Worm (Caenorhabditis elegans) whole organism, late embryonic: ENCODE results near the gene ZK688.10.

Experiments
- K09A11.1 ChIP-seq: sonication (generic microtip); optimal IDR thresholded peaks from 2 replicates; lab custom pipeline; 2017; ENCODE audit warnings: antibody characterized with exemption, mild to moderate bottlenecking, missing genetic modification characterization, missing compliant biosample characterization; ENCODE audit not compliant: insufficient read depth
- T23F11.4 ChIP-seq: fragments of 200-800 bp; sonication (Bioruptor generic); optimal IDR thresholded peaks from 2 replicates; lab custom pipeline; 2018; ENCODE audit warnings: mild to moderate bottlenecking, missing genetic modification characterization, missing compliant biosample characterization
- Y22D7AL.16 ChIP-seq: sonication (generic microtip); optimal IDR thresholded peaks from 2 replicates; lab custom pipeline; 2016; ENCODE audit warnings: missing genetic modification characterization, missing compliant biosample characterization
- ahr-1 ChIP-seq: sonication (generic microtip); optimal IDR thresholded peaks from 2 replicates; lab custom pipeline; 2016; ENCODE audit warnings: missing genetic modification characterization, missing compliant biosample characterization
- ceh-14 ChIP-seq: sonication (generic microtip); optimal IDR thresholded peaks from 2 replicates; lab custom pipeline; 2016; ENCODE audit warnings: missing genotype, missing genetic modification characterization, missing compliant biosample characterization
- ceh-19 ChIP-seq: fragments of 200-800 bp; sonication (Bioruptor generic); optimal IDR thresholded peaks from 2 replicates; lab custom pipeline; 2018; ENCODE audit warnings: mild to moderate bottlenecking, missing genetic modification characterization, missing compliant biosample characterization
- ceh-2 ChIP-seq: sonication (generic microtip); optimal IDR thresholded peaks from 2 replicates; lab custom pipeline; 2016; ENCODE audit warnings: missing genotype, missing genetic modification characterization, missing compliant biosample characterization
- ceh-22 ChIP-seq: sonication (generic microtip); optimal IDR thresholded peaks from 2 replicates; lab custom pipeline; 2017; ENCODE audit warnings: missing biosample characterization, missing genetic modification characterization
- ceh-24 ChIP-seq: sonication (generic microtip); optimal IDR thresholded peaks from 2 replicates; lab custom pipeline; 2016; ENCODE audit warnings: mild to moderate bottlenecking, missing genetic modification characterization, missing compliant biosample characterization
- ceh-30 ChIP-seq: fragments of 150-350 bp; optimal IDR thresholded peaks from 2 replicates; lab custom pipeline; 2014; ENCODE audit warnings: missing biosample characterization, missing genetic modification characterization
- ceh-31 ChIP-seq: sonication (generic microtip); optimal IDR thresholded peaks from 2 replicates; lab custom pipeline; 2016; ENCODE audit warnings: missing genetic modification characterization, missing compliant biosample characterization
- che-1 ChIP-seq: sonication (generic microtip); optimal IDR thresholded peaks from 2 replicates; lab custom pipeline; 2016; ENCODE audit warnings: mild to moderate bottlenecking, missing genetic modification characterization, missing compliant biosample characterization
- dve-1 ChIP-seq: sonication (generic microtip); optimal IDR thresholded peaks from 2 replicates; lab custom pipeline; 2017; ENCODE audit warnings: antibody characterized with exemption, mild to moderate bottlenecking, missing genetic modification characterization, missing compliant biosample characterization
- elt-4 ChIP-seq: sonication (generic microtip); optimal IDR thresholded peaks from 2 replicates; lab custom pipeline; 2016; ENCODE audit warnings: missing genetic modification characterization, missing compliant biosample characterization
- ets-4 ChIP-seq: sonication (generic microtip); optimal IDR thresholded peaks from 2 replicates; lab custom pipeline; 2016; ENCODE audit warnings: missing genetic modification characterization, missing compliant biosample characterization
- eyg-1 ChIP-seq: sonication (generic microtip); optimal IDR thresholded peaks from 2 replicates; lab custom pipeline; 2016; ENCODE audit warnings: missing genotype, missing genetic modification characterization, missing compliant biosample characterization
- fax-1 ChIP-seq: sonication (generic microtip); optimal IDR thresholded peaks from 2 replicates; lab custom pipeline; 2016; ENCODE audit warnings: missing genotype, missing genetic modification characterization, missing compliant biosample characterization
- fkh-10 ChIP-seq: fragments of 150-350 bp; optimal IDR thresholded peaks from 2 replicates; lab custom pipeline; 2014; ENCODE audit warnings: missing biosample characterization, missing genetic modification reagents, missing genetic modification characterization
- hlh-30 ChIP-seq: sonication (generic microtip); optimal IDR thresholded peaks from 2 replicates; lab custom pipeline; 2017; ENCODE audit warnings: antibody characterized with exemption, missing genetic modification characterization, missing compliant biosample characterization; ENCODE audit not compliant: insufficient read depth
- hlh-8 ChIP-seq: sonication (generic microtip); optimal IDR thresholded peaks from 2 replicates; lab custom pipeline; 2016; ENCODE audit warnings: missing genotype, missing genetic modification characterization, missing compliant biosample characterization
- lin-11 ChIP-seq: fragments of 200-800 bp; sonication (Bioruptor generic); optimal IDR thresholded peaks from 2 replicates; lab custom pipeline; 2018; ENCODE audit warnings: mild to moderate bottlenecking, missing genetic modification characterization, missing compliant biosample characterization
- mec-3 ChIP-seq: sonication (generic microtip); optimal IDR thresholded peaks from 2 replicates; lab custom pipeline; 2016; ENCODE audit warnings: borderline replicate concordance, missing genetic modification characterization, missing compliant biosample characterization
- nhr-232 ChIP-seq: sonication (generic microtip); optimal IDR thresholded peaks from 2 replicates; lab custom pipeline; 2016; ENCODE audit warnings: missing genetic modification characterization, missing compliant biosample characterization
- npax-4 ChIP-seq: sonication (generic microtip); optimal IDR thresholded peaks from 2 replicates; lab custom pipeline; 2016; ENCODE audit warnings: missing genetic modification characterization, missing compliant biosample characterization
- pax-1 ChIP-seq: fragments of 150-350 bp; optimal IDR thresholded peaks from 2 replicates; lab custom pipeline; 2014; ENCODE audit warnings: missing biosample characterization, missing genetic modification characterization
- pha-4 ChIP-seq: fragments of 150-350 bp; optimal IDR thresholded peaks from 2 replicates; lab custom pipeline; 2018; ENCODE audit warnings: missing biosample characterization, missing genetic modification reagents, missing genetic modification characterization
- pqm-1 ChIP-seq: sonication (generic microtip); optimal IDR thresholded peaks from 2 replicates; lab custom pipeline; 2016; ENCODE audit warnings: missing genetic modification characterization, missing compliant biosample characterization
- sdc-2 ChIP-seq: sonication (generic microtip); optimal IDR thresholded peaks from 2 replicates; lab custom pipeline; 2016; ENCODE audit warnings: missing genotype, missing genetic modification characterization, missing compliant biosample characterization
- sox-2 ChIP-seq: fragments of 200-800 bp; sonication (Bioruptor generic); IDR thresholded peaks from 2 replicates; pipeline ENCODE4 v1.3.6; 2022; ENCODE audit warnings: missing genetic modification reagents, missing genetic modification characterization, missing compliant biosample characterization
- sox-4 ChIP-seq: sonication (generic microtip); optimal IDR thresholded peaks from 2 replicates; lab custom pipeline; 2017; ENCODE audit warnings: mild to moderate bottlenecking, missing genetic modification characterization, inconsistent platforms, missing compliant biosample characterization
- syd-9 ChIP-seq: sonication (generic microtip); optimal IDR thresholded peaks from 2 replicates; lab custom pipeline; 2016; ENCODE audit warnings: mild to moderate bottlenecking, missing genetic modification characterization, moderate library complexity, missing compliant biosample characterization
- tbx-2 ChIP-seq: sonication (generic microtip); optimal IDR thresholded peaks from 2 replicates; lab custom pipeline; 2016; ENCODE audit warnings: missing genetic modification characterization, missing compliant biosample characterization
- unc-55 ChIP-seq: sonication (generic microtip); optimal IDR thresholded peaks from 2 replicates; lab custom pipeline; 2017; ENCODE audit warnings: missing biosample characterization, missing genetic modification reagents, missing genetic modification characterization
- unc-86 ChIP-seq: sonication (generic microtip); optimal IDR thresholded peaks from 2 replicates; lab custom pipeline; 2016; ENCODE audit warnings: missing genetic modification characterization, missing compliant biosample characterization
- zip-5 ChIP-seq: sonication (generic microtip); optimal IDR thresholded peaks from 2 replicates; lab custom pipeline; 2016; ENCODE audit warnings: missing genetic modification characterization, missing compliant biosample characterization
- ztf-16 ChIP-seq: sonication (generic microtip); optimal IDR thresholded peaks from 2 replicates; lab custom pipeline; 2017; ENCODE audit warnings: missing genetic modification characterization, missing compliant biosample characterization

The ZK688.10 gene

ce11 chrIII:7917667-7918066, 20.8 kb upstream of the ZK688.10 start, which contains the start of gene gly-3:
Gene gly-3, minus strand, starts transcription at chrIII:7917767.
- TF ChIP-seq ceh-31 (tag; lab: Kevin White, UChicago) (no peak), ceh-30 (tag; lab: Kevin White, UChicago) (no peak), ztf-16 (tag; lab: Kevin White, UChicago) (no peak), mec-3 (no peak), ceh-14 (tag; lab: Kevin White, UChicago) (no peak)
- TF ChIP-seq, all 69 proteins: peak for 0

ce11 chrIII:7913488-7913887, 16.7 kb upstream of the ZK688.10 start, which contains the start of gene ZK688.12:
Gene ZK688.12, minus strand, starts transcription at chrIII:7913588.
- TF ChIP-seq sox-2 (no peak), eyg-1 (tag; lab: Kevin White, UChicago) (no peak), ceh-24 (no peak), fax-1 (tag; lab: Kevin White, UChicago) (no peak), ceh-30 (tag; lab: Kevin White, UChicago) (no peak), fkh-10 (GFP tag; lab: Kevin White, UChicago) (no peak), mec-3 (no peak), ahr-1 (tag; lab: Kevin White, UChicago) (no peak)

ce11 chrIII:7911621-7912020, 14.8 kb upstream of the ZK688.10 start, which contains the start of gene ZK688.7:
Gene ZK688.7, minus strand, starts transcription at chrIII:7911634.
- TF ChIP-seq pax-1 (no peak), Y22D7AL.16 (tag; lab: Kevin White, UChicago) (no peak), hlh-30 (tag; lab: Kevin White, UChicago) (peak; percentile 81), npax-4 (tag; lab: Kevin White, UChicago) (no peak), elt-4 (tag; lab: Kevin White, UChicago) (no peak)

- TF ChIP-seq sdc-2 (tag; lab: Kevin White, UChicago) (no peak), ceh-31 (tag; lab: Kevin White, UChicago) (no peak), nhr-232 (no peak), unc-86 (no peak), K09A11.1 (tag; lab: Kevin White, UChicago) (no peak), ztf-16 (tag; lab: Kevin White, UChicago) (no peak), fax-1 (tag; lab: Kevin White, UChicago) (no peak), npax-4 (tag; lab: Kevin White, UChicago) (no peak), sox-4 (tag; lab: Kevin White, UChicago) (no peak), ceh-2 (tag; lab: Kevin White, UChicago) (no peak), syd-9 (tag; lab: Kevin White, UChicago) (no peak), pqm-1 (no peak), ahr-1 (tag; lab: Kevin White, UChicago) (no peak), eyg-1 (tag; lab: Kevin White, UChicago) (no peak), ceh-22 (tag; lab: Kevin White, UChicago) (no peak), hlh-8 (tag; lab: Kevin White, UChicago) (no peak)
Measured at ce11 chrIII:7909263-7909662, 12.4 kb upstream of the ZK688.10 start, which contains the start of gene ZK688.1. Gene ZK688.1, plus strand, starts transcription at chrIII:7909563.

- peak; percentile 6 for TF ChIP-seq unc-55 (GFP tag; lab: Kevin White, UChicago)
- no peak for TF ChIP-seq ceh-19 (GFP tag; lab: Kevin White, UChicago)
- no peak for TF ChIP-seq T23F11.4 (GFP tag; lab: Kevin White, UChicago)
- TF ChIP-seq ceh-22 (tag; lab: Kevin White, UChicago): no peak
- TF ChIP-seq ceh-2 (tag; lab: Kevin White, UChicago): no peak
Measured at ce11 chrIII:7907515-7907914, 10.7 kb upstream of the ZK688.10 start, which contains the start of gene pcp-5. Gene pcp-5, minus strand, starts transcription at chrIII:7907615.

ce11 chrIII:7903427-7903826, 6.6 kb upstream of the ZK688.10 start:
- TF ChIP-seq che-1 (tag; lab: Kevin White, UChicago) (no peak), dve-1 (tag; lab: Kevin White, UChicago) (no peak), ceh-2 (tag; lab: Kevin White, UChicago) (no peak), ztf-16 (tag; lab: Kevin White, UChicago) (no peak), T23F11.4 (GFP tag; lab: Kevin White, UChicago) (no peak), pha-4 (tag; lab: Kevin White, UChicago) (no peak), pqm-1 (no peak), eyg-1 (tag; lab: Kevin White, UChicago) (no peak), ahr-1 (tag; lab: Kevin White, UChicago) (no peak), ets-4 (no peak), tbx-2 (tag; lab: Kevin White, UChicago) (no peak), syd-9 (tag; lab: Kevin White, UChicago) (no peak), lin-11 (tag; lab: Kevin White, UChicago) (no peak), zip-5 (tag; lab: Kevin White, UChicago) (no peak), unc-55 (GFP tag; lab: Kevin White, UChicago) (no peak)
